Fruit fly (Drosophila melanogaster): ENCODE data around the gene CG43083.

- TF ChIP-seq CG4617 (GFP tag; optimal IDR thresholded peaks at IDR 0.05; ENCODE audit: borderline replicate concordance) (no peak), CG6254 (GFP tag; optimal IDR thresholded peaks at IDR 0.05) (no peak), vfl (GFP tag; optimal IDR thresholded peaks at IDR 0.05) (no peak), HmgZ (tag; optimal IDR thresholded peaks at IDR 0.05) (no peak), sug (tag; optimal IDR thresholded peaks at IDR 0.05) (no peak), kay (GFP tag; optimal IDR thresholded peaks at IDR 0.05) (no peak), HLH4C (GFP tag; IDR thresholded peaks at IDR 0.05; ENCODE audit: partially characterized antibody) (no peak)
Measured at dm6 chr3L:15646182-15646581, 2.2 kb upstream of the CG43083 start.
